Fruit fly (Drosophila melanogaster): ENCODE measurements around the gene CG32447.

DNA sequence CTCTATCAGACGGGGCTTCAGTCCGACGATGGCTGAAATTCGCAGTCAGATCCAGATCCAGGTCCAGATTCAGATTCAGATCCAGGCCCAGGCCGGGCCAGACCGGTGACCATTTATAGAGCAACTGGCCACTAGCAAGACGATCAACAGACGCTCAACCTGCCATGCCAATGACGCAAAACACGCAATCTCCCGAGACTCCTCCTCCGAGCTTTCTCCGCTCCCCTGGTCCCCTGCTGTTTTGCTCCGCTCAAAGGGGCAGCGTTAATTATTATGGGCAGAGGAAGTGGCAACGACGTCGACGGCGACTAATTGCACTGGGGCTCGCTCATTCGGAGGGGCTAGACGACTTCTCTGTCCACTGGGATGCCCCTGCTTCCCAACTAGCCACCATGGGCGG lies 54.8 kb downstream of the CG32447 start:
- no peak for TF ChIP-seq CG1620 (GFP tag; optimal IDR thresholded peaks at IDR 0.05)
- TF ChIP-seq CG12768 (GFP tag; optimal IDR thresholded peaks at IDR 0.05) = no peak
- no peak for TF ChIP-seq pad (GFP tag; optimal IDR thresholded peaks at IDR 0.05)

Measured in whole organism, adult.